Worm (Caenorhabditis elegans): Measurements from ENCODE around the gene H01G02.4.

DNA sequence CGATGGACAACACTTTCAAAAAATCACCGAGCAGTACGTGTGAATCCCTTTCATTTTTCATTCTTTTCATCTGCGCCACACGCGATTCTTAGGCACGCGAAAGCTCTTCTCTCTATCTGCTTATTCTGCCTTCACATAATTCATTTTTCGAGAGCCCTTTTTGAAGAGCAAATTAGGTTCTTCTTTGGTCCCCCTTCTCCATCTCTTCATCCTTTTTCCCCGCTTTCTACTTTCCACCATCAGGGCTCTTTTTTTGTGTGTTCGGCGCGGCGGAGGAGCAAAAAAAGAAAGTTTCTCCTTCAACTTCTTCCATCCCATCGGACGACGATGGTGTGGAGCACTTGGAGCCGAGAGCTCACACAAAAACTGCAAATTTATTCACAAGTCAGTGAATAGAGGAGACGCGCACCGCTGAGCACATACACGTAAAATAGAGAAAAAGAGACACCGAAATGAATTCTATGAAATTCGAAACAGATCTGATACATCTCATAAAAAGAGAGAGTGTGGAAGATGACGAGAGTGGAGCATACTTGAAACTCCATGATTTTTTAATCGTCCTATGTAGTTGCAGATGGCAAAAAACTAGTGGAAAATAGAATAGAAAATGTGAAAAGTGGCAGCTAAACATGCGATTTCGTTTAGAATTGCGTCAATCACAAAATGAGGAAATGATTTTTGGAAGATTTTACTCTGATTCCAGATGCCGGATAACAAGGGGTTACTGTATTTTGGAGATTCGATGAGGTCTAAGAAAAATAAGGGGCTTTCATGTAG is 17.7 kb downstream of the H01G02.4 start:
- TF ChIP-seq flt-1 (GFP tag; IDR thresholded peaks at IDR 0.05) (no peak), ama-1 (optimal IDR thresholded peaks at IDR 0.05) (no peak), pes-1 (GFP tag; IDR thresholded peaks at IDR 0.05) (no peak), hmbx-1 (tag; optimal IDR thresholded peaks at IDR 0.05) (no peak), ceh-36 (tag; optimal IDR thresholded peaks at IDR 0.05) (no peak), aly-1 (tag; optimal IDR thresholded peaks at IDR 0.05) (no peak)
